Fruit fly (Drosophila melanogaster) whole organism, wandering third instar larva: ENCODE data around the gene CG9300.

Experiments
- Myc ChIP-seq: fragments of >200 bp; optimal IDR thresholded peaks from 2 replicates; lab custom pipeline; 2017
- Rel ChIP-seq, 2 experiments: fragments of 200-800 bp; sonication (Bioruptor generic) in 1 of 2; optimal IDR thresholded peaks; 2 replicates in 1 of 2; 3 replicates in 1 of 2; lab custom pipeline; 2016 to 2019; ENCODE audit warnings: mild to moderate bottlenecking in 2 of 2, missing biosample characterization in 2 of 2, missing genetic modification characterization in 2 of 2, moderate library complexity in 1 of 2
- foxo ChIP-seq, 2 experiments: fragments of 200-800 bp; sonication (Bioruptor generic); optimal IDR thresholded peaks; 2 replicates in 1 of 2; 3 replicates in 1 of 2; lab custom pipeline; 2016 to 2017; ENCODE audit warnings: missing biosample characterization in 2 of 2, missing genetic modification characterization in 2 of 2
- pan ChIP-seq: fragments of >200 bp; optimal IDR thresholded peaks from 2 replicates; lab custom pipeline; 2017
- usp ChIP-seq: fragments of >200 bp; optimal IDR thresholded peaks from 2 replicates; lab custom pipeline; 2017; ENCODE audit warnings: missing biosample characterization, missing genetic modification characterization

dm6 chr3L:19544105-19544504, 8.1 kb upstream of the CG9300 start, which contains the start of the genes CG46434 and Dred:
- no peak for TF ChIP-seq pan (lab: Kevin White, UChicago)
- TF ChIP-seq Myc: no peak
- no peak for TF ChIP-seq foxo (GFP tag; optimal IDR thresholded peaks at IDR 0.05; lab: Kevin White, UChicago)
- no peak for TF ChIP-seq Rel (GFP tag; optimal IDR thresholded peaks at IDR 0.05; lab: Kevin White, UChicago)
- no peak for TF ChIP-seq Rel (tag; optimal IDR thresholded peaks at IDR 0.05; lab: Kevin White, UChicago)
- TF ChIP-seq usp: no peak
